Fruit fly (Drosophila melanogaster) whole organism, embryonic: ENCODE measurements around the gene CG5861.

ENCODE experiments used
- ATbp ChIP-seq: fragments of 200-800 bp; sonication (Bioruptor generic); optimal IDR thresholded peaks from 2 replicates; lab custom pipeline; 2017; ENCODE audit warnings: missing biosample characterization, mild to moderate bottlenecking, missing genetic modification characterization, missing genetic modification reagents
- Ada2b ChIP-seq: fragments of 200-800 bp; sonication (Bioruptor generic); IDR thresholded peaks from 2 replicates; pipeline ENCODE4 v1.3.6; 2022; ENCODE audit warnings: missing biosample characterization, missing genetic modification characterization
- Aef1 ChIP-seq: fragments of 200-800 bp; sonication (Bioruptor generic); IDR thresholded peaks from 3 replicates; pipeline ENCODE4 v1.3.6; 2022; ENCODE audit warnings: missing biosample characterization, missing genetic modification characterization
- BtbVII ChIP-seq: fragments of 200-800 bp; sonication (Bioruptor generic); optimal IDR thresholded peaks from 3 replicates; lab custom pipeline; 2017; ENCODE audit warnings: missing biosample characterization, mild to moderate bottlenecking, missing genetic modification characterization
- CG10321 ChIP-seq: fragments of 200-800 bp; sonication (Bioruptor generic); IDR thresholded peaks from 2 replicates; pipeline ENCODE4 v1.3.6; 2022; ENCODE audit warnings: missing biosample characterization, missing genetic modification characterization
- CG11247 ChIP-seq: fragments of 200-800 bp; sonication (Bioruptor generic); IDR thresholded peaks from 2 replicates; pipeline ENCODE4 v1.3.6; 2022; ENCODE audit warnings: missing biosample characterization, missing genetic modification characterization
- CG12071 ChIP-seq: fragments of 200-800 bp; sonication (Bioruptor generic); optimal IDR thresholded peaks from 3 replicates; lab custom pipeline; 2018; ENCODE audit warnings: missing biosample characterization, mild to moderate bottlenecking, missing genetic modification characterization
- CG15696 ChIP-seq: fragments of 200-800 bp; sonication (Bioruptor generic); optimal IDR thresholded peaks from 2 replicates; lab custom pipeline; 2019; ENCODE audit warnings: missing biosample characterization, mild to moderate bottlenecking, missing genetic modification characterization, moderate library complexity
- CG17328 ChIP-seq: fragments of 200-800 bp; sonication (Bioruptor generic); IDR thresholded peaks from 2 replicates; pipeline ENCODE4 v1.3.6; 2022; ENCODE audit warnings: missing biosample characterization, missing genetic modification characterization
- CG17568 ChIP-seq: fragments of 200-800 bp; sonication (Bioruptor generic); optimal IDR thresholded peaks from 2 replicates; lab custom pipeline; 2018; ENCODE audit warnings: missing biosample characterization, mild to moderate bottlenecking, missing genetic modification characterization, moderate library complexity
- CG18619 ChIP-seq: fragments of 200-800 bp; sonication (Bioruptor generic); optimal IDR thresholded peaks from 3 replicates; lab custom pipeline; 2017; ENCODE audit warnings: missing biosample characterization, mild to moderate bottlenecking, missing genetic modification characterization
- CG2875 ChIP-seq: fragments of 200-800 bp; sonication (Bioruptor generic); optimal IDR thresholded peaks from 2 replicates; lab custom pipeline; 2017; ENCODE audit warnings: missing biosample characterization, mild to moderate bottlenecking, missing genetic modification characterization, missing genetic modification reagents
- CG33557 ChIP-seq: fragments of 200-800 bp; sonication (Bioruptor generic); optimal IDR thresholded peaks from 2 replicates; lab custom pipeline; 2019; ENCODE audit warnings: missing biosample characterization, mild to moderate bottlenecking, missing genetic modification characterization, moderate library complexity
- CG34422 ChIP-seq: fragments of 200-800 bp; sonication (Bioruptor generic); IDR thresholded peaks from 3 replicates; pipeline ENCODE4 v1.3.6; 2022; ENCODE audit warnings: missing biosample characterization, missing genetic modification characterization
- CG4328 ChIP-seq: fragments of 200-800 bp; sonication (Bioruptor generic); optimal IDR thresholded peaks from 3 replicates; lab custom pipeline; 2017; ENCODE audit warnings: missing biosample characterization, missing genetic modification reagents, missing genetic modification characterization
- CG4707 ChIP-seq: fragments of 200-800 bp; sonication (Bioruptor generic); optimal IDR thresholded peaks from 2 replicates; lab custom pipeline; 2018; ENCODE audit warnings: missing biosample characterization, mild to moderate bottlenecking, missing genetic modification characterization, moderate library complexity
- CG5180 ChIP-seq: fragments of 200-800 bp; sonication (Bioruptor generic); optimal IDR thresholded peaks from 3 replicates; lab custom pipeline; 2017; ENCODE audit warnings: missing biosample characterization, missing genetic modification characterization, mild to moderate bottlenecking, moderate library complexity, missing genetic modification reagents
- CG5245 ChIP-seq: fragments of 200-800 bp; sonication (Bioruptor generic); optimal IDR thresholded peaks from 3 replicates; lab custom pipeline; 2016; ENCODE audit warnings: missing biosample characterization, missing genetic modification characterization
- CG7963 ChIP-seq: fragments of 200-800 bp; sonication (Bioruptor generic); IDR thresholded peaks from 3 replicates; pipeline ENCODE4 v1.3.6; 2022; ENCODE audit warnings: missing biosample characterization, missing genetic modification characterization; ENCODE audit not compliant: partially characterized antibody
- CG7987 ChIP-seq: fragments of 200-800 bp; sonication (Bioruptor generic); optimal IDR thresholded peaks from 2 replicates; lab custom pipeline; 2018; ENCODE audit warnings: missing biosample characterization, mild to moderate bottlenecking, missing genetic modification characterization, moderate library complexity
- CG8765 ChIP-seq: fragments of 200-800 bp; sonication (Bioruptor generic); IDR thresholded peaks from 2 replicates; pipeline ENCODE4 v1.3.6; 2022; ENCODE audit warnings: missing biosample characterization, missing genetic modification characterization
- CG9876 ChIP-seq: fragments of 200-800 bp; sonication (Bioruptor generic); optimal IDR thresholded peaks from 2 replicates; lab custom pipeline; 2016; ENCODE audit warnings: missing biosample characterization, missing genetic modification characterization
- CG9932 ChIP-seq: fragments of 200-800 bp; sonication (Bioruptor generic); IDR thresholded peaks from 2 replicates; pipeline ENCODE4 v1.3.6; 2022; ENCODE audit warnings: missing biosample characterization, missing genetic modification characterization
- Dad ChIP-seq: fragments of 200-800 bp; sonication (Bioruptor generic); optimal IDR thresholded peaks from 3 replicates; lab custom pipeline; 2016; ENCODE audit warnings: missing biosample characterization, missing genetic modification characterization
- E2f2 ChIP-seq: fragments of 200-800 bp; sonication (Bioruptor generic); IDR thresholded peaks from 2 replicates; pipeline ENCODE4 v1.3.6; 2022; ENCODE audit warnings: missing biosample characterization, missing genetic modification characterization
- HLH3B ChIP-seq: fragments of 200-800 bp; sonication (Bioruptor generic); IDR thresholded peaks from 2 replicates; pipeline ENCODE4 v1.3.6; 2022; ENCODE audit warnings: missing biosample characterization, missing genetic modification characterization
- Med ChIP-seq: fragments of 200-800 bp; sonication (Bioruptor generic); peaks from one replicate; lab custom pipeline; 2016; ENCODE audit warnings: missing biosample characterization, missing genetic modification characterization, mild to moderate bottlenecking, inconsistent platforms, moderate library complexity
- Meics ChIP-seq: fragments of 200-800 bp; sonication (Bioruptor generic); optimal IDR thresholded peaks from 2 replicates; lab custom pipeline; 2017; ENCODE audit warnings: missing biosample characterization, mild to moderate bottlenecking, missing genetic modification characterization
- Six4 ChIP-seq: fragments of 200-800 bp; sonication (Bioruptor generic); optimal IDR thresholded peaks from 2 replicates; lab custom pipeline; 2016; ENCODE audit warnings: missing biosample characterization, missing genetic modification characterization
- Sox100B ChIP-seq: fragments of 200-800 bp; sonication (Bioruptor generic); optimal IDR thresholded peaks from 3 replicates; lab custom pipeline; 2018; ENCODE audit warnings: missing biosample characterization, mild to moderate bottlenecking, missing genetic modification characterization
- Stat92E ChIP-seq, 3 experiments: fragments of >200 bp in 2 of 3; fragments of 200-800 bp in 1 of 3; sonication (Bioruptor generic) in 1 of 3; optimal IDR thresholded peaks; 2 replicates each; lab custom pipeline; 2017 to 2019; ENCODE audit warnings: missing biosample characterization in 3 of 3, missing genetic modification characterization in 3 of 3, mild to moderate bottlenecking in 1 of 3, moderate library complexity in 1 of 3
- al ChIP-seq: fragments of 200-800 bp; sonication (Bioruptor generic); IDR thresholded peaks from 2 replicates; pipeline ENCODE4 v1.3.6; 2022; ENCODE audit warnings: missing biosample characterization, missing genetic modification characterization
- aop ChIP-seq: fragments of 200-800 bp; sonication (Bioruptor generic); IDR thresholded peaks from 2 replicates; pipeline ENCODE4 v1.3.6; 2022; ENCODE audit warnings: missing biosample characterization, missing genetic modification characterization
- crc ChIP-seq: fragments of 200-800 bp; sonication (Bioruptor generic); optimal IDR thresholded peaks from 2 replicates; lab custom pipeline; 2016; ENCODE audit warnings: missing biosample characterization, missing genetic modification characterization
- crol ChIP-seq: fragments of 200-800 bp; sonication (Bioruptor generic); IDR thresholded peaks from 2 replicates; pipeline ENCODE4 v1.3.6; 2022; ENCODE audit warnings: missing biosample characterization, missing genetic modification characterization
- dpn ChIP-seq, 2 experiments: fragments of 200-800 bp; sonication (Bioruptor generic); optimal IDR thresholded peaks; 3 replicates each; lab custom pipeline; 2016; ENCODE audit warnings: missing biosample characterization in 2 of 2, missing genetic modification characterization in 2 of 2
- eyg ChIP-seq: fragments of 200-800 bp; sonication (Bioruptor generic); optimal IDR thresholded peaks from 3 replicates; lab custom pipeline; 2016; ENCODE audit warnings: missing biosample characterization, missing genetic modification characterization
- fd64A ChIP-seq: fragments of 200-800 bp; sonication (Bioruptor generic); optimal IDR thresholded peaks from 3 replicates; lab custom pipeline; 2018; ENCODE audit warnings: missing biosample characterization, mild to moderate bottlenecking, missing genetic modification characterization
- gem ChIP-seq: fragments of 200-800 bp; sonication (Bioruptor generic); optimal IDR thresholded peaks from 2 replicates; lab custom pipeline; 2019; ENCODE audit warnings: missing biosample characterization, mild to moderate bottlenecking, missing genetic modification characterization, moderate library complexity
- ken ChIP-seq: fragments of 200-800 bp; sonication (Bioruptor generic); IDR thresholded peaks from 3 replicates; pipeline ENCODE4 v1.3.6; 2022; ENCODE audit warnings: missing biosample characterization, missing genetic modification characterization
- lilli ChIP-seq: fragments of 200-800 bp; sonication (Bioruptor generic); optimal IDR thresholded peaks from 3 replicates; lab custom pipeline; 2016; ENCODE audit warnings: missing biosample characterization, missing genetic modification characterization
- odd ChIP-seq: fragments of 200-800 bp; sonication (Bioruptor generic); optimal IDR thresholded peaks from 2 replicates; lab custom pipeline; 2017; ENCODE audit warnings: missing biosample characterization, mild to moderate bottlenecking, missing genetic modification characterization
- otp ChIP-seq: fragments of 200-800 bp; sonication (Bioruptor generic); IDR thresholded peaks from 3 replicates; pipeline ENCODE4, ENCODE4 v1.3.6; 2022; ENCODE audit warnings: missing biosample characterization, missing genetic modification characterization
- pfk ChIP-seq: fragments of 200-800 bp; sonication (Bioruptor generic); optimal IDR thresholded peaks from 2 replicates; lab custom pipeline; 2018; ENCODE audit warnings: missing biosample characterization, mild to moderate bottlenecking, missing genetic modification characterization, moderate library complexity
- so ChIP-seq: fragments of 200-800 bp; sonication (Bioruptor generic); IDR thresholded peaks from 3 replicates; pipeline ENCODE4 v1.3.6; 2022; ENCODE audit warnings: missing biosample characterization, missing genetic modification characterization
- ssp ChIP-seq: fragments of 200-800 bp; sonication (Bioruptor generic); IDR thresholded peaks from 2 replicates; pipeline ENCODE4 v1.3.6; 2022; ENCODE audit warnings: missing biosample characterization, missing genetic modification characterization
- trh ChIP-seq: fragments of 200-800 bp; sonication (Bioruptor generic); optimal IDR thresholded peaks from 2 replicates; lab custom pipeline; 2016; ENCODE audit warnings: missing biosample characterization, missing genetic modification characterization
- twi ChIP-seq: fragments of 200-800 bp; optimal IDR thresholded peaks from 2 replicates; lab custom pipeline; 2019; ENCODE audit warnings: missing biosample characterization, mild to moderate bottlenecking, missing genetic modification characterization, moderate library complexity
- vfl ChIP-seq: fragments of 200-800 bp; sonication (Bioruptor generic); optimal IDR thresholded peaks from 2 replicates; lab custom pipeline; 2016; ENCODE audit warnings: missing biosample characterization, missing genetic modification characterization
- vvl ChIP-seq: fragments of 200-800 bp; sonication (Bioruptor generic); IDR thresholded peaks from 2 replicates; pipeline ENCODE4 v1.3.6; 2022; ENCODE audit warnings: missing biosample characterization, missing genetic modification characterization
- zf30C ChIP-seq: fragments of 200-800 bp; sonication (Bioruptor generic); optimal IDR thresholded peaks from 3 replicates; lab custom pipeline; 2018; ENCODE audit warnings: missing biosample characterization, mild to moderate bottlenecking, missing genetic modification characterization

The CG5861 gene

dm6 chr2L:16272730-16273129 is 34.4 kb downstream of the CG5861 start (continued):
- TF ChIP-seq BtbVII (peak; percentile 46), vfl (GFP tag; lab: Kevin White, UChicago) (no peak), CG12071 (GFP tag; lab: Kevin White, UChicago) (peak; percentile 51), vvl (GFP tag; lab: Robert Waterston, UW) (no peak), CG5180 (GFP tag; lab: Kevin White, UChicago) (peak; percentile 37), CG2875 (peak; percentile 44), so (GFP tag; lab: Robert Waterston, UW) (peak; percentile 54; the same call in 2 of the 3 replicates), dpn (GFP tag; optimal IDR thresholded peaks at IDR 0.05; lab: Kevin White, UChicago) (no peak), CG9932 (GFP tag; lab: Robert Waterston, UW) (no peak), CG7963 (GFP tag; lab: Robert Waterston, UW) (no peak), Dad (GFP tag; lab: Kevin White, UChicago) (no peak), eyg (GFP tag; lab: Kevin White, UChicago) (peak; percentile 1), zf30C (no peak), lilli (GFP tag; lab: Kevin White, UChicago) (no peak), CG4328 (GFP tag; lab: Kevin White, UChicago) (peak; percentile 48), CG34422 (GFP tag; lab: Robert Waterston, UW) (peak; percentile 22; the same call in 1 of the 3 replicates), CG17328 (GFP tag; lab: Robert Waterston, UW) (0 out of 2 replicates have a peak, but pooled peaks have one; percentile 31), CG15696 (tag; lab: Kevin White, UChicago) (no peak), crc (GFP tag; lab: Kevin White, UChicago) (no peak), Med (GFP tag; lab: Kevin White, UChicago) (peak; percentile 83), trh (GFP tag; lab: Kevin White, UChicago) (no peak), Aef1 (GFP tag; lab: Robert Waterston, UW) (no peak), CG17568 (peak; percentile 49), Stat92E (GFP tag; optimal IDR thresholded peaks at IDR 0.05; lab: Kevin White, UChicago) (no peak), ATbp (GFP tag; lab: Kevin White, UChicago) (peak; percentile 83), CG18619 (GFP tag; lab: Kevin White, UChicago) (peak; percentile 31), Six4 (GFP tag; lab: Kevin White, UChicago) (no peak), ssp (GFP tag; lab: Robert Waterston, UW) (no peak), pfk (GFP tag; lab: Kevin White, UChicago) (peak; percentile 71), CG8765 (GFP tag; lab: Robert Waterston, UW) (no peak), HLH3B (GFP tag; lab: Robert Waterston, UW) (peak; percentile 11; the same call in 1 of the 2 replicates), ken (GFP tag; lab: Robert Waterston, UW) (no peak), Sox100B (GFP tag; lab: Kevin White, UChicago) (peak; percentile 1), CG5245 (GFP tag; lab: Kevin White, UChicago) (no peak), CG9876 (GFP tag; lab: Kevin White, UChicago) (no peak), E2f2 (peak; percentile 25; the same call in 1 of the 2 replicates), CG10321 (GFP tag; lab: Robert Waterston, UW) (no peak), crol (GFP tag; lab: Robert Waterston, UW) (no peak), CG33557 (GFP tag; lab: Kevin White, UChicago) (peak; percentile 32), Ada2b (0 out of 2 replicates have a peak, but pooled peaks have one; percentile 6), CG4707 (GFP tag; lab: Kevin White, UChicago) (peak; percentile 68), odd (GFP tag; lab: Kevin White, UChicago) (peak; percentile 64), CG7987 (peak; percentile 69), al (GFP tag; lab: Robert Waterston, UW) (no peak), fd64A (GFP tag; lab: Kevin White, UChicago) (peak; percentile 62), CG11247 (GFP tag; lab: Robert Waterston, UW) (peak; percentile 23; the same call in 1 of the 2 replicates), Meics (GFP tag; lab: Kevin White, UChicago) (peak; percentile 50), gem (peak; percentile 22), aop (GFP tag; lab: Robert Waterston, UW) (no peak), otp (GFP tag; lab: Robert Waterston, UW) (peak; percentile 31; the same call in 2 of the 3 replicates), twi (tag; lab: Kevin White, UChicago) (peak; percentile 27)
